Worm (Caenorhabditis elegans) whole organism, L4/young adult: ENCODE measurements around the gene mrg-1.

Source experiments
- W03F9.2 ChIP-seq: fragments of 150-350 bp; optimal IDR thresholded peaks from 2 replicates; lab custom pipeline; 2014; ENCODE audit warnings: missing biosample characterization, missing genetic modification characterization
- dao-5 ChIP-seq: sonication (generic microtip); optimal IDR thresholded peaks from 2 replicates; lab custom pipeline; 2016; ENCODE audit warnings: missing genotype, missing genetic modification characterization, moderate library complexity, missing compliant biosample characterization
- him-1 ChIP-seq: sonication (generic microtip); optimal IDR thresholded peaks from 2 replicates; lab custom pipeline; 2016; ENCODE audit warnings: missing genotype, missing genetic modification reagents, missing genetic modification characterization, missing compliant biosample characterization

The mrg-1 gene

DNA sequence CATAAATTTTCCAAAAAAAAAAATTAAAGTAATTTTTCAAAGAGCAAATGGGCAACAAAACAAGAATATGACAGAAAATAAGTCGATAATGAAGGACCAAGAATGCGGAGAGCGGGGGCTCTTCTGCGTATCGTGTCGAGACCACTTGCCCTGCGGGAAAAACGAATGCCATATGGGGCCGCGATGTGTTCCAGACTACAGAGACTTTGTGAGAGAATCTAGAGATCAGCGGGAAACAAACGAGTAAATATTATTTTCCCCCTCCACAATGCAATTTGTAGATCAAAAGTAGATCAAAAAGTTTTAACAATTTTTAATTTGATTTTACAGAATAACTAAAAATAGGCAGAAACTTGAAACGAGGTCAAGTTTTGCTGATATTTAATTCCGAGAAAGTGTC, 34.3 kb downstream of the mrg-1 start:
- TF ChIP-seq dao-5 (no peak), W03F9.2 (tag; lab: Kevin White, UChicago) (no peak), him-1 (tag; lab: Kevin White, UChicago) (no peak)

DNA sequence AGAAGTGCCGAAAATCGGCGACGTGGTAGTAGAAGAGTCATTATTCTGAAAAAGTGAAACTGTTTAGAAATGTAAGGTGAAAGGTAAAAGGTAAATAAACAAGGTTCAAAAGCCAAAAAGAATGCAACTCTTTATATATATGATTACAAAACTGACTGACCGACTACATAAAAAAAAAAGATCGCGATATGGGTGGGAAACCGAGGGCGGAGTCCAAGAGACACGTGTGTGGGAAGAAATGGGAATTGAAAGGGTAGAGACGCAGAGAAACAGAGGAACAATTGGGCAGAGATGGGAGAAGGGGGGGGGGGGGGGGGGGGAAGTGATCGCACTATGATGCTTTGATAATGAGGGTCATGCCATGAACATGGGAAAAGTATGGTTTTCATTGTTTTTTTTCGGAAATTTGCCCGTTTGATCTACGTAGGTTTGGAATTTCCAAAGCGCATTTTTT, 35.5 kb downstream of the mrg-1 start, which contains the start of gene Y37D8A.4:
TSS of gene Y37D8A.4 (minus strand) at position 51 of the 454 bp plus-strand sequence.
- TF ChIP-seq dao-5 (no peak), him-1 (tag; lab: Kevin White, UChicago) (no peak), W03F9.2 (tag; lab: Kevin White, UChicago) (no peak)

DNA sequence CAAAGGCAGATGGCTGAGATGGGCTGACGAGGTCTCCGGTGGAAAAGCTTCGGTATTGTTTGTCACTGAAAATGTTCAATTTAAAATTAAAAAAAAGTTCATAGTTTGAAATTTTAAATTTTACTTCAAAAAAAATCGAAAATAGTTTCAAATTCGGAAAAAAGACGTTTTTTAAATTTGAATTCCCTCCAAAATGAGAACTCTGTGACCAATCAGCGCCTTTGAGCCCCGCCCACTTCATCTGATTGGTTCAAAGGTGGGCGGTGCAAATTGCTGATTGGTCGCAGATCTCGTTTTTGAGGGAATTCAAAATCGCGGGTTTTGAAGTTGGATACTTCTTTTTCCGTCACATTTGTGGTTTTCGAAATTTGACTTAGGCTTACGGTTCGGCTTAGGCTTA, 36.2 kb downstream of the mrg-1 start:
- TF ChIP-seq W03F9.2 (tag; lab: Kevin White, UChicago) (no peak), dao-5 (no peak), him-1 (tag; lab: Kevin White, UChicago) (no peak)

DNA sequence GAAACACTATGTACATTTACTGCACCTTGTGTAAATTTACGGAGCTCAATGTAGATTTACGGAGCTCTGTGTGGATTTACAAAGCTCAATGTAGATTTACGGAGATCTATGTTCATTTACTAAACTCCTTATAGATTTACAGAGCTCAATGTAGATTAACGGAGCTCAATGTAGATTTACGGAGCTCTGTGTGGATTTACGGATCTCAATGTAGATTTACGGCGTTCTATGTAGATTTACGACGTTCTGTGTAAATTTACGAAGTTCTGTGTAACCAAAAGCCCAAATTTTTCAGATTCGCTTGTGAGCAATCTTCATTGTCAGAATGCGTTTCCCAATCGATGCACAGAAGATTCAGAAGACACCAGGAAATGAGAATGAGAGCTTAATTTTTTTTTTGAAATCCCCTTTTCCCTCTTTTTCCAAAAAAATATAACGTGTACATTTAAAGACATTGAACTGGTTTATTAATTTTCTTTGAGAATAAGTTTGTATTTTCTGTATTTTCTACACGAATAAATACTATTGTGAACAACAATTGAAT, 37.6 kb downstream of the mrg-1 start:
- TF ChIP-seq dao-5 (no peak), him-1 (tag; lab: Kevin White, UChicago) (no peak), W03F9.2 (tag; lab: Kevin White, UChicago) (no peak)

DNA sequence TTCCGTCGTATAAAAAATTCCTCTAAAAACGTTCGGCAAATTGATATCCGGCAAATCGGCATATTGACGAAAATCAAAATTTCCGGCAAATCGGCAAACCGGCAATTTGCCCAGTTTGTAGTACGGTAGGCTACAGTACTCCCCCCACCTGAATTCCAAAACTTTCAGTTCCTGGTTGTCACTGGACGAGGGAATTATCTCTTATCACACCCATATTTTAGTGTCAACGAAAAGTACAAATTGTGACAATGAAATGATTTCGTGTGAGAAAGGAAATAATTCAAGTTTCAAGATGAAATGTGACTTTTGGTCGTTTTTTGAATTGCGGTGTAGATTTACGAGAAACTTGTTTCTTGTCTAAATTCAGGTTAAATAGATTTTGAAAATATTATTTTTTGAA, 41.4 kb downstream of the mrg-1 start:
- TF ChIP-seq him-1 (tag; lab: Kevin White, UChicago) (no peak), dao-5 (no peak), W03F9.2 (tag; lab: Kevin White, UChicago) (no peak)

DNA sequence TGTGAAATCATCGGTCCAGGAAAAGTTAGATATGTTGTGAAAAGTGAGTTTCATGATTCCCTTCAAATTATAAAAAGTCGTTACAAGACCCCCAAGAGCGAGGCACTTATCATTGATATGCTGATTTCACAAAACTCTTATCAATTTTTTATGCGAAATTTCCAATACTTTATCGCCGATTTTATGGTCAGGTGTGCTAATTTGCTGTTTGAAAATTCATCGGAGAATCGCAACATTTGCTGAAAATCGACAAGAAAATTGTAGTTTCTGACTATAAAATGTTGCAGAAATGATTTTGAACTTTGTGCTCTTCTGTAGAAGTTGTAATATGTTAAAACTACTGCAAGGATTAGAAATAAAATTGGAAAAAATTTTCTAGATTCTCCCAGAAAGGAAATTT, 42.8 kb downstream of the mrg-1 start:
- TF ChIP-seq him-1 (tag; lab: Kevin White, UChicago) (no peak), W03F9.2 (tag; lab: Kevin White, UChicago) (no peak), dao-5 (no peak)

DNA sequence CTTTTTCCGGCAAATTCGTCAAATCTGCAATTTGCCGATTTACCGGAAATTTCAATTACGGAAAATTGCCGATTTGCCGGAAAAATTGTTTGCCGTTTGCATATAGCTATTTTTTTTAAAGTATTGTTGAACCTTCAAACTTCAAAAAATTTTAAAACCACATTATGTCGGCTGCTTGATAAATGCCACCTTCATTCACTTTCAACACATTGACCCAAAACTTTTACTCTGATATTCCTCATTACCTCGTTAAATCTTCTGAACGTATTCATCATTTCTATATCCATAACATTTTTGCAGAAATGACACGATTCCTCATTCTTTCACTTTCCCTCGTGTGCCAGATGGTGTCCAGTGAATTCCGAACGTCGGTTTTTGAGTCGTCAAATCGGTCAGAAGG, 45.4 kb downstream of the mrg-1 start, which contains the start of gene Y37D8A.3:
TSS of gene Y37D8A.3 (plus strand) at position 301 of the 400 bp plus-strand sequence.
- TF ChIP-seq dao-5: no peak
- TF ChIP-seq W03F9.2 (tag; lab: Kevin White, UChicago): no peak
- no peak for TF ChIP-seq him-1 (tag; lab: Kevin White, UChicago)

DNA sequence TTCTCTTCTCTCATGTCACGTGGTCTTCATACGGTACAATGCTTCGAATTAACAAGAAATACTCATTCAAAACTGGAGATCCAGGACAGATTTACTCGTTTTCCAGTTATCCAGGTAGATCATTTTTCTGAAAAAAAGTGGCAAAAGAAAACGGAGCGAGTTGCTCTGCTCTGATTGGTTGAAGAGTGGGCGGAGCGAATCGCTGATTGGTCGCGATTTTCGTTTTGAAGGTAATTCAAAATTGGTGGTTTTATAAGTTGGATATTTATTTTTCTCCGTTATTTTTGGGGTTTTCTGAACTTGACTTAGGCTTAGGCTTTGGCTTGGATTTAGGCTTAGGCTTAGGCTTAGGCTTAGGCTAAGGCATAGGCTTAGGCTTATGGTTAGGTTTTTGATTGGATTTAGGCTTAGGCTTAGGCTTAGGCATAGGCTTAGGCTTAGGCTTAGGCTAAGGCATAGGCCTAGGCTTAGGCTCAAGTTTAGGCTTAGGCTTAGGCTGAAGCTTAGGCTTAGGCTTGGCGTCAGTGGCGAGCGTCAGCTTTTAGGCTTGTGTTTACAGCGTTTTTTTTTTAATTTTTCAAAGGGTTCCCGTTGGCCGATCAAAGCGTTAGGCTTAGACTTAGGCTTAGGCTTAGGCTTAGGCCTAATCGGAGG, 51.7 kb downstream of the mrg-1 start:
- TF ChIP-seq him-1 (tag; lab: Kevin White, UChicago) (no peak), W03F9.2 (tag; lab: Kevin White, UChicago) (no peak), dao-5 (no peak)

DNA sequence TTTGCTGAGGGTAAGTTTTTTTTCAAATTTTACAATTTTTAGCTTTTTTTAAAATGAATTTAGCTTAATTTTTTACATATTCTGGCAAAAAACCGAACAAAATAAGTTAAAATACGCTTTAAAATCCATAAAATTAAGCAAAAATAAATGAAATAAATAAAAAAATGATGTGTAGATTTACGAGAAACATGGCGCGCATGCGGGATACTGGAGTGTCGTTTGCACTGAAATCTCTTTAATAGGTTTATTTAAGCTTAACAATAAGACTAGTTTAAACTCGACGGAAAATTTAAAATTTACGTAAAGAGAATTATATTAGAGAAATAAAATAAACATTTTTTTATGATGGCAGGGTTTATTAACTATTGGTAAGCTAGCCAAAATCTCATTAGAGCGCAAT, 53.1 kb downstream of the mrg-1 start:
- TF ChIP-seq dao-5 (no peak), W03F9.2 (tag; lab: Kevin White, UChicago) (no peak), him-1 (tag; lab: Kevin White, UChicago) (no peak)
